Fruit fly (Drosophila melanogaster): ENCODE measurements around the gene Rpn7.

Gene Rpn7

DNA sequence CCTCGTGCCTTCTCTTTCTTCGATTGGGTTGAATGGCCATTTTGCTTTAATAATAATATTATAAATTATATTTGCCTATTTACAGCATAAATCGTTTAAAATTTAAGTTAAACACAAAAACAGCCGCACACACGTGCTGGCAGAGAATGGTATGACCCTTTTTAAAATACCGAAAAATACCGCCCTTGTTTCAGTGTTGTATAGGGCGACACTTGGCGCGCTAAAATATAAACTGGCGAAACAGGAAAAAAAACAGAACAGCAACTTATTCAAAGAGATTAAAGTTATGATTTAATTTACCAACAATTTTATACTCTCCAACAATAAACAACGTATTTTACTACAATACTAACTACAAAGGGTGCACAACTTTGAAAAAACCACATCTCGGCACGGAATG lies 15.4 kb downstream of the Rpn7 start, which contains the start of gene CG12499:
Gene CG12499 (minus strand): TSS at position 95 of the 400 bp plus-strand sequence.
- TF ChIP-seq CG8944 (GFP tag; optimal IDR thresholded peaks at IDR 0.05) (no peak), pzg (GFP tag; optimal IDR thresholded peaks at IDR 0.05) (peak; percentile 46), cwo (GFP tag; optimal IDR thresholded peaks at IDR 0.05) (peak; percentile 92), Dp (GFP tag; optimal IDR thresholded peaks at IDR 0.05) (peak; percentile 90), Max (GFP tag; optimal IDR thresholded peaks at IDR 0.05) (peak; percentile 75), CG2116 (GFP tag; optimal IDR thresholded peaks at IDR 0.05) (peak; percentile 25), sens-2 (GFP tag; IDR thresholded peaks at IDR 0.05) (no peak), YL-1 (GFP tag; optimal IDR thresholded peaks at IDR 0.05) (peak; percentile 32), Myb (GFP tag; optimal IDR thresholded peaks at IDR 0.05) (peak; percentile 31), MESR4 (GFP tag; optimal IDR thresholded peaks at IDR 0.05) (peak; percentile 38), CG14710 (tag; optimal IDR thresholded peaks at IDR 0.05) (peak; percentile 41), MBD-R2 (GFP tag; IDR thresholded peaks at IDR 0.05) (peak; percentile 50; the same call in 1 of the 2 replicates), Ets97D (GFP tag; optimal IDR thresholded peaks at IDR 0.05) (peak; percentile 20), bab2 (GFP tag; optimal IDR thresholded peaks at IDR 0.05) (no peak), CG9797 (GFP tag; optimal IDR thresholded peaks at IDR 0.05) (peak; percentile 36), gfzf (GFP tag; optimal IDR thresholded peaks at IDR 0.05) (peak; percentile 73), CG12104 (GFP tag; optimal IDR thresholded peaks at IDR 0.05) (no peak), BtbVII (GFP tag; optimal IDR thresholded peaks at IDR 0.05) (peak; percentile 7), pita (GFP tag; optimal IDR thresholded peaks at IDR 0.05) (no peak), CG10267 (tag; optimal IDR thresholded peaks at IDR 0.05) (peak; percentile 89), trem (tag; optimal IDR thresholded peaks at IDR 0.05) (peak; percentile 20), sd (tag; optimal IDR thresholded peaks at IDR 0.05) (peak; percentile 45), E2f2 (GFP tag; IDR thresholded peaks at IDR 0.05) (peak; percentile 94), twi (tag; optimal IDR thresholded peaks at IDR 0.05) (no peak), dm (GFP tag; optimal IDR thresholded peaks at IDR 0.05) (peak; percentile 69), CG15514 (GFP tag; optimal IDR thresholded peaks at IDR 0.05) (peak; percentile 7), NFAT (GFP tag; IDR thresholded peaks at IDR 0.05) (no peak)

DNA sequence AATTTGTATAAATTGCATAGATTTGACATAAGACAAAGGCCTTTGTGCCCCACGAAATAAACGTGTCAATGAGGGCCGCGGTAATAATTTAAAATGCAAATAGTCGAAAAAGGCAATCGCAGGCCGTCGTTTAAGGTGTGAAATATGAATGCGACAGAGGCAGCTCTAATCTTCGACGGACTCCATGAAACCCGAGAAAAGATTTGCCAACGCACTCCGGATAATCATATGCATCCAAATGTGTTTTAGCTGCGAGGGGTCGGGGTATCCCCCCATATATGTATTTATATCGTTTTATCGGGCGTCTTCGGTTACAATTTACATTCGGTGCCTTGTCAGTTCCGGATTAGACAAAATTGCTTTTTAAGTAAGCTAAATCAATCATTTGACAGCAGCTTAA lies 23.6 kb downstream of the Rpn7 start:
- peak; percentile 20 for TF ChIP-seq pros (GFP tag; optimal IDR thresholded peaks at IDR 0.05)
- peak in 1 of 2 experiments; percentile 12 for TF ChIP-seq Eip74EF (GFP tag; optimal IDR thresholded peaks at IDR 0.05)
- peak; percentile 66; the same call in 1 of the 2 replicates for TF ChIP-seq vvl (GFP tag; IDR thresholded peaks at IDR 0.05)
- TF ChIP-seq abd-A (tag; optimal IDR thresholded peaks at IDR 0.05): peak; percentile 60
- peak; percentile 58 for TF ChIP-seq oc (tag; optimal IDR thresholded peaks at IDR 0.05)
- TF ChIP-seq CG5180 (GFP tag; optimal IDR thresholded peaks at IDR 0.05): no peak
- TF ChIP-seq CG31388 (GFP tag; optimal IDR thresholded peaks at IDR 0.05): no peak

DNA sequence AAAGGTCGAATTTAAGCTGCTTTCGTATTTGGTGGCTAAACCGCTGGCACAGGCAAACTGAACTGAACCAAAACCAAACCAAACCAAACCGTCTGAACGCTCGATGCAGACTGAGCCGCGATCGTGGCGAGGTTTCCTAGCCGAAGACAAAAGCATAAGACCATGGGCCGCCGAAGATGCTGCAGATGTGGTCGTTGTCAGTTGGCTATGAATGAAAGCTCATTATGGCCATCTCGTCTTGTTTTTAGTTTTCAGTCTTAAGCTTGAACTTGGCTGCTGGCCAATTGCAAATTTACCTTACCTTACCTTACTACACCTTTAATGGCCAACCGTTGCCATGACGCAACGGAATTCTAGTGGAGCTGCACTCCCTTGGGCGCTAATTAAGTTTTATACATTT lies 25.8 kb downstream of the Rpn7 start, which contains the start of gene CG13847:
Gene CG13847 (minus strand): TSS at position 101 of the 400 bp plus-strand sequence.
- TF ChIP-seq vnd (GFP tag; IDR thresholded peaks at IDR 0.05; ENCODE audit: partially characterized antibody): 0 out of 3 replicates have a peak, but pooled peaks have one; percentile 7
- peak; percentile 28 for TF ChIP-seq pros (GFP tag; optimal IDR thresholded peaks at IDR 0.05)
- TF ChIP-seq CG11456 (GFP tag; IDR thresholded peaks at IDR 0.05): no peak
- no peak for TF ChIP-seq hkb (optimal IDR thresholded peaks at IDR 0.05)
- TF ChIP-seq hkb (GFP tag; IDR thresholded peaks at IDR 0.05): no peak
